Worm (Caenorhabditis elegans) whole organism, mixed stage, embryonic: Measurements from ENCODE around the gene srb-18.

Experiments used
- ceh-39 ChIP-seq: fragments of 150-350 bp; optimal IDR thresholded peaks from 2 replicates; lab custom pipeline; 2014; ENCODE audit warnings: missing biosample characterization, missing genetic modification characterization
- elt-1 ChIP-seq: sonication (generic microtip); optimal IDR thresholded peaks from 2 replicates; lab custom pipeline; 2017; ENCODE audit warnings: missing genetic modification characterization, mild to moderate bottlenecking, missing compliant biosample characterization, antibody characterized with exemption, moderate library complexity, borderline replicate concordance; ENCODE audit not compliant: insufficient read depth
- lin-13 ChIP-seq: fragments of 150-350 bp; optimal IDR thresholded peaks from 2 replicates; lab custom pipeline; 2014; ENCODE audit warnings: missing biosample characterization, missing genetic modification characterization
- lsy-2 ChIP-seq: fragments of 150-350 bp; optimal IDR thresholded peaks from 2 replicates; lab custom pipeline; 2014; ENCODE audit warnings: missing biosample characterization, missing genetic modification characterization
- nhr-2 ChIP-seq: fragments of 150-350 bp; optimal IDR thresholded peaks from 2 replicates; lab custom pipeline; 2014; ENCODE audit warnings: missing biosample characterization, missing genetic modification characterization
- nhr-76 ChIP-seq: sonication (generic microtip); optimal IDR thresholded peaks from 2 replicates; lab custom pipeline; 2017; ENCODE audit warnings: missing biosample characterization, missing genetic modification characterization
- unc-62 ChIP-seq: fragments of 150-350 bp; optimal IDR thresholded peaks from 2 replicates; lab custom pipeline; 2014; ENCODE audit warnings: missing biosample characterization, missing genetic modification reagents, missing genetic modification characterization
- ztf-11 ChIP-seq: fragments of 150-350 bp; optimal IDR thresholded peaks from 2 replicates; lab custom pipeline; 2014; ENCODE audit warnings: missing biosample characterization, missing genetic modification characterization

ce11 chrV:7490340-7490739 lies 24.7 kb upstream of the srb-18 start, which contains the start of gene srbc-9:
- no peak for TF ChIP-seq lsy-2 (tag; lab: Kevin White, UChicago)
- TF ChIP-seq nhr-76 (tag; lab: Kevin White, UChicago): no peak
- TF ChIP-seq lin-13 (tag; lab: Kevin White, UChicago): no peak
- TF ChIP-seq ztf-11 (tag; lab: Kevin White, UChicago): no peak
- no peak for TF ChIP-seq nhr-2 (tag; lab: Kevin White, UChicago)
- no peak for TF ChIP-seq unc-62 (GFP tag; lab: Kevin White, UChicago)
- TF ChIP-seq ceh-39 (tag; lab: Kevin White, UChicago): no peak
- no peak for TF ChIP-seq elt-1
